Worm (Caenorhabditis elegans) whole organism, L4/young adult: ENCODE data around the gene tth-1.

Source experiments
- W03F9.2 ChIP-seq: fragments of 150-350 bp; optimal IDR thresholded peaks from 2 replicates; lab custom pipeline; 2014; ENCODE audit warnings: missing biosample characterization, missing genetic modification characterization
- dao-5 ChIP-seq: sonication (generic microtip); optimal IDR thresholded peaks from 2 replicates; lab custom pipeline; 2016; ENCODE audit warnings: missing genotype, missing genetic modification characterization, moderate library complexity, missing compliant biosample characterization

DNA sequence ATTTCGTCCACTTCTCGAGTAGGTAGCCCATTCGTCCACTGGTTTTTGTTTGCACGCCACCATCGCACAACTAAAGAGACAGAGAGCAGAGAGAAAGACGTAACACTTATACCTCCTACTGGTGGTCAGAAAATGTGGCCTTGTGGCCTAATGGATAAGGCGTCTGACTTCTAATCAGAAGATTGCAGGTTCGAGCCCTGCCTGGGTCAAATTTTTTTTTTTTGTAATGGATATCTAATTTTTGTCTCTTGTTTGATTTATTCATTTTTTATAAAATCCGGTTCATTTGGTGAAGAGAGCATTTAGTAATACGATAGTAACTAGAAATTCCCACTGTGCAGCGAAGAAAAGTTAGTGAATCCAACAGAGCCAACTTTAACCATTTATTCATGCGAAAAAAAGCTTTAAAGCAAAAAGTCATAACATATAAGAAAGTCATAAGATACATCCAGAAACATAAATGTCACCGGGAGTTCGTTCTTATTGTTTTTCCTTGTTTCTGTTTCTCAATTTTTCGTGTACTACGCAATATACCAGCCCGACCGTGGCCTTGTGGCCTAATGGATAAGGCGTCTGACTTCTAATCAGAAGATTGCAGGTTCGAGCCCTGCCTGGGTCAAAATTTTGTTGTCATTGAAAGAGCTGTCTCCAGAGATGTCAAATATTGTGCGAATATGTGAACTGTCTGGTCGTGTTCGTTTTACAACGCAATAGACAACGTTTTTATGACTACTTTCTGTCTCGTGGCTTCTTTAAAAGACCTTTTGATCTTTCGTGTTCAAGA, 37.3 kb downstream of the tth-1 start:
- TF ChIP-seq W03F9.2 (tag; lab: Kevin White, UChicago) (no peak), dao-5 (tag; lab: Kevin White, UChicago) (no peak)
